Fruit fly (Drosophila melanogaster) whole organism, embryonic: Measurements from ENCODE around the gene Gcn5.
A peak's percentile ranks its signal among the peaks of the same experiment; 100 is the strongest.

Experiments used
- Ada2b ChIP-seq: fragments of 200-800 bp; sonication (Bioruptor generic); IDR thresholded peaks from 2 replicates; pipeline ENCODE4 v1.3.6; 2022; ENCODE audit warnings: missing biosample characterization, missing genetic modification characterization
- Adf1 ChIP-seq: fragments of 200-800 bp; sonication (Bioruptor generic); IDR thresholded peaks from 2 replicates; pipeline ENCODE4 v1.3.6; 2022; ENCODE audit warnings: missing biosample characterization, missing genetic modification characterization
- Antp ChIP-seq: fragments of 200-800 bp; sonication (Bioruptor generic); optimal IDR thresholded peaks from 3 replicates; lab custom pipeline; 2016; ENCODE audit warnings: missing biosample characterization, missing genetic modification characterization
- B-H2 ChIP-seq: fragments of 200-800 bp; sonication (Bioruptor generic); optimal IDR thresholded peaks from 2 replicates; lab custom pipeline; 2018; ENCODE audit warnings: missing biosample characterization, mild to moderate bottlenecking, missing genetic modification characterization
- Bgb ChIP-seq: fragments of 200-800 bp; sonication (Bioruptor generic); IDR thresholded peaks from 2 replicates; pipeline ENCODE4 v1.3.6; 2022; ENCODE audit warnings: missing biosample characterization, missing genetic modification characterization; ENCODE audit not compliant: partially characterized antibody
- CG11504 ChIP-seq: fragments of 200-800 bp; sonication (Bioruptor generic); optimal IDR thresholded peaks from 3 replicates; lab custom pipeline; 2019; ENCODE audit warnings: missing biosample characterization, mild to moderate bottlenecking, missing genetic modification characterization, moderate library complexity
- CG11696 ChIP-seq: fragments of 200-800 bp; sonication (Bioruptor generic); IDR thresholded peaks from 2 replicates; pipeline ENCODE4 v1.3.6; 2022; ENCODE audit warnings: missing biosample characterization, missing genetic modification characterization
- CG12391 ChIP-seq: fragments of 200-800 bp; sonication (Bioruptor generic); optimal IDR thresholded peaks from 3 replicates; lab custom pipeline; 2018; ENCODE audit warnings: missing biosample characterization, mild to moderate bottlenecking, missing genetic modification characterization, moderate library complexity
- CG13775 ChIP-seq: fragments of 200-800 bp; sonication (Bioruptor generic); optimal IDR thresholded peaks from 3 replicates; lab custom pipeline; 2017; ENCODE audit warnings: missing biosample characterization, mild to moderate bottlenecking, missing genetic modification characterization
- CG15514 ChIP-seq: fragments of 200-800 bp; sonication (Bioruptor generic); optimal IDR thresholded peaks from 3 replicates; lab custom pipeline; 2017; ENCODE audit warnings: missing biosample characterization, missing genetic modification characterization, mild to moderate bottlenecking, moderate library complexity, missing genetic modification reagents
- CG1647 ChIP-seq: fragments of 200-800 bp; sonication (Bioruptor generic); optimal IDR thresholded peaks from 3 replicates; lab custom pipeline; 2016; ENCODE audit warnings: missing biosample characterization, missing genetic modification characterization
- CG2202 ChIP-seq: fragments of 200-800 bp; sonication (Bioruptor generic); optimal IDR thresholded peaks from 2 replicates; lab custom pipeline; 2018; ENCODE audit warnings: missing biosample characterization, mild to moderate bottlenecking, missing genetic modification characterization
- CG42726 ChIP-seq: fragments of 200-800 bp; sonication (Bioruptor generic); IDR thresholded peaks from 2 replicates; pipeline ENCODE4 v1.3.6; 2022; ENCODE audit warnings: missing biosample characterization, missing genetic modification characterization; ENCODE audit not compliant: partially characterized antibody
- CG5180 ChIP-seq: fragments of 200-800 bp; sonication (Bioruptor generic); optimal IDR thresholded peaks from 3 replicates; lab custom pipeline; 2017; ENCODE audit warnings: missing biosample characterization, missing genetic modification characterization, mild to moderate bottlenecking, moderate library complexity, missing genetic modification reagents
- CG6175 ChIP-seq: fragments of 200-800 bp; sonication (Bioruptor generic); IDR thresholded peaks from 3 replicates; pipeline ENCODE4 v1.3.6; 2022; ENCODE audit warnings: missing biosample characterization, missing genetic modification characterization
- CG6689 ChIP-seq: fragments of 200-800 bp; sonication (Bioruptor generic); IDR thresholded peaks from 2 replicates; pipeline ENCODE4 v1.3.6; 2022; ENCODE audit warnings: missing biosample characterization, missing genetic modification characterization
- CG9215 ChIP-seq: fragments of 200-800 bp; sonication (Bioruptor generic); IDR thresholded peaks from 2 replicates; pipeline ENCODE4 v1.3.6; 2022; ENCODE audit warnings: missing biosample characterization, missing genetic modification characterization
- Chrac-16 ChIP-seq: fragments of 200-800 bp; sonication (Bioruptor generic); optimal IDR thresholded peaks from 3 replicates; lab custom pipeline; 2016; ENCODE audit warnings: missing biosample characterization, missing genetic modification characterization
- Deaf1 ChIP-seq: fragments of 200-800 bp; optimal IDR thresholded peaks from 3 replicates; lab custom pipeline; 2019; ENCODE audit warnings: missing biosample characterization, mild to moderate bottlenecking, missing genetic modification characterization, moderate library complexity
- Dip2 ChIP-seq: fragments of 200-800 bp; sonication (Bioruptor generic); IDR thresholded peaks from 2 replicates; pipeline ENCODE4 v1.3.6; 2022; ENCODE audit warnings: missing biosample characterization, missing genetic modification characterization
- Drgx ChIP-seq: fragments of 200-800 bp; sonication (Bioruptor generic); IDR thresholded peaks from 2 replicates; pipeline ENCODE4 v1.3.6; 2022; ENCODE audit warnings: missing biosample characterization, missing genetic modification characterization
- E2f2 ChIP-seq: fragments of 200-800 bp; sonication (Bioruptor generic); IDR thresholded peaks from 2 replicates; pipeline ENCODE4 v1.3.6; 2022; ENCODE audit warnings: missing biosample characterization, missing genetic modification characterization
- HLH3B ChIP-seq: fragments of 200-800 bp; sonication (Bioruptor generic); IDR thresholded peaks from 2 replicates; pipeline ENCODE4 v1.3.6; 2022; ENCODE audit warnings: missing biosample characterization, missing genetic modification characterization
- MBD-R2 ChIP-seq: fragments of 200-800 bp; sonication (Bioruptor generic); IDR thresholded peaks from 2 replicates; pipeline ENCODE4 v1.3.6; 2022; ENCODE audit warnings: missing biosample characterization, missing genetic modification characterization
- MTF-1 ChIP-seq: fragments of 200-800 bp; sonication (Bioruptor generic); optimal IDR thresholded peaks from 2 replicates; lab custom pipeline; 2018; ENCODE audit warnings: missing biosample characterization, mild to moderate bottlenecking, missing genetic modification characterization, borderline replicate concordance
- Med ChIP-seq: fragments of 200-800 bp; sonication (Bioruptor generic); peaks from one replicate; lab custom pipeline; 2016; ENCODE audit warnings: missing biosample characterization, missing genetic modification characterization, mild to moderate bottlenecking, inconsistent platforms, moderate library complexity
- NC2β ChIP-seq: fragments of 200-800 bp; sonication (Bioruptor generic); optimal IDR thresholded peaks from 2 replicates; lab custom pipeline; 2016; ENCODE audit warnings: missing biosample characterization, missing genetic modification characterization
- Rfx ChIP-seq: fragments of 200-800 bp; sonication (Bioruptor generic); IDR thresholded peaks from 2 replicates; pipeline ENCODE4 v1.3.6; 2022; ENCODE audit warnings: missing biosample characterization, missing genetic modification characterization
- Sin3A ChIP-seq: fragments of >200 bp; optimal IDR thresholded peaks from 2 replicates; lab custom pipeline; 2018
- Xrp1 ChIP-seq: fragments of 200-800 bp; sonication (Bioruptor generic); IDR thresholded peaks from 2 replicates; pipeline ENCODE4 v1.3.6; 2022; ENCODE audit warnings: missing biosample characterization, missing genetic modification characterization
- ara ChIP-seq: fragments of 200-800 bp; sonication (Bioruptor generic); IDR thresholded peaks from 2 replicates; pipeline ENCODE4 v1.3.6; 2022; ENCODE audit warnings: missing biosample characterization, missing genetic modification characterization
- dmrt99B ChIP-seq: fragments of 200-800 bp; sonication (Bioruptor generic); optimal IDR thresholded peaks from 2 replicates; lab custom pipeline; 2018; ENCODE audit warnings: missing biosample characterization, mild to moderate bottlenecking, missing genetic modification characterization, moderate library complexity
- eyg ChIP-seq: fragments of 200-800 bp; sonication (Bioruptor generic); optimal IDR thresholded peaks from 3 replicates; lab custom pipeline; 2016; ENCODE audit warnings: missing biosample characterization, missing genetic modification characterization
- fd3F ChIP-seq: fragments of 200-800 bp; sonication (Bioruptor generic); optimal IDR thresholded peaks from 2 replicates; lab custom pipeline; 2018; ENCODE audit warnings: missing biosample characterization, mild to moderate bottlenecking, missing genetic modification characterization, moderate library complexity
- hbn ChIP-seq: fragments of 200-800 bp; sonication (Bioruptor generic); IDR thresholded peaks from 2 replicates; pipeline ENCODE4 v1.3.6; 2022; ENCODE audit warnings: missing biosample characterization, missing genetic modification characterization; ENCODE audit not compliant: partially characterized antibody
- nerfin-2 ChIP-seq: fragments of 200-800 bp; sonication (Bioruptor generic); IDR thresholded peaks from 2 replicates; pipeline ENCODE4 v1.3.6; 2022; ENCODE audit warnings: missing biosample characterization, missing genetic modification characterization; ENCODE audit not compliant: partially characterized antibody
- pan ChIP-seq, 4 experiments: fragments of >200 bp in 3 of 4; fragments of 200-800 bp in 1 of 4; sonication (Bioruptor generic) in 1 of 4; optimal IDR thresholded peaks in 3 of 4; IDR thresholded peaks in 1 of 4; 2 replicates each; pipeline versions ENCODE4 v1.3.6 to Lab custom; 2017 to 2022; ENCODE audit warnings: missing biosample characterization in 2 of 4, missing genetic modification characterization in 2 of 4, mixed read lengths in 1 of 4
- pfk ChIP-seq: fragments of 200-800 bp; sonication (Bioruptor generic); optimal IDR thresholded peaks from 2 replicates; lab custom pipeline; 2018; ENCODE audit warnings: missing biosample characterization, mild to moderate bottlenecking, missing genetic modification characterization, moderate library complexity
- row ChIP-seq: fragments of 200-800 bp; sonication (Bioruptor generic); IDR thresholded peaks from 3 replicates; pipeline ENCODE4 v1.3.6; 2022; ENCODE audit warnings: missing biosample characterization, missing genetic modification characterization
- sens ChIP-seq: fragments of 200-800 bp; sonication (Bioruptor generic); peaks from one replicate; lab custom pipeline; 2016; ENCODE audit warnings: missing biosample characterization, missing genetic modification characterization
- sim ChIP-seq: fragments of 200-800 bp; sonication (Bioruptor generic); IDR thresholded peaks from 2 replicates; pipeline ENCODE4 v1.3.6; 2022; ENCODE audit warnings: missing biosample characterization, missing genetic modification characterization
- sisA ChIP-seq: fragments of 200-800 bp; sonication (Bioruptor generic); IDR thresholded peaks from 2 replicates; pipeline ENCODE4 v1.3.6; 2022; ENCODE audit warnings: missing biosample characterization, missing genetic modification characterization
- slbo ChIP-seq: fragments of 200-800 bp; sonication (Bioruptor generic); IDR thresholded peaks from 2 replicates; pipeline ENCODE4 v1.3.6; 2022; ENCODE audit warnings: missing biosample characterization, missing genetic modification characterization
- so ChIP-seq: fragments of 200-800 bp; sonication (Bioruptor generic); IDR thresholded peaks from 3 replicates; pipeline ENCODE4 v1.3.6; 2022; ENCODE audit warnings: missing biosample characterization, missing genetic modification characterization
- sob ChIP-seq: fragments of 200-800 bp; sonication (Bioruptor generic); IDR thresholded peaks from 2 replicates; pipeline ENCODE4 v1.3.6; 2022; ENCODE audit warnings: missing biosample characterization, missing genetic modification characterization
- stc ChIP-seq: fragments of 200-800 bp; sonication (Bioruptor generic); IDR thresholded peaks from 2 replicates; pipeline ENCODE4 v1.3.6; 2022; ENCODE audit warnings: missing biosample characterization, missing genetic modification characterization
- tll ChIP-seq, 2 experiments: fragments of 200-800 bp in 1 of 2; fragments of >200 bp in 1 of 2; sonication (Bioruptor generic) in 1 of 2; optimal IDR thresholded peaks; 2 replicates each; lab custom pipeline; 2017 to 2019; ENCODE audit warnings: missing biosample characterization in 2 of 2, missing genetic modification characterization in 2 of 2, mild to moderate bottlenecking in 1 of 2, moderate library complexity in 1 of 2
- twi ChIP-seq: fragments of 200-800 bp; optimal IDR thresholded peaks from 2 replicates; lab custom pipeline; 2019; ENCODE audit warnings: missing biosample characterization, mild to moderate bottlenecking, missing genetic modification characterization, moderate library complexity
- z ChIP-seq: fragments of 200-800 bp; sonication (Bioruptor generic); IDR thresholded peaks from 3 replicates; pipeline ENCODE4 v1.3.6; 2022; ENCODE audit warnings: missing biosample characterization, missing genetic modification characterization

The Gcn5 gene

DNA sequence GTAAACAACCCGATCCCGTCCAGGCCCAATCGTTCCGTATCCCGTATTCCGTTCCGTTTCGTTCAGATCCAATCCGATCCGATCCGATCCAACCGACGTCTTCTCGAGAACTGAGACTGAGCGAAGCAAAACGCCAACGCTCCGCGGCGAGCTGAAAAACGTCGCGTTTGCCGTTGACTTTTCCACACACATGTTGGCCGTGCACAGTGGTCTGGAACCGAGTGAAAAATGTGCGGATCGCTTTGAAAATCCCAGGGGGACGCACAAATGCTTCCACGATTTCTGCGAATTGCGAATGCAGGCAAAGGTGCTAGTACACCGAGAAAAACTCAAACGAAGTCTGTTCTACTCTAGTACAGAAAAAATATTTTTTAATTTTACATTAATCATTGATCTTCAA is 38.9 kb downstream of the Gcn5 start, which contains the start of gene CG10663 (continued):
- TF ChIP-seq fd3F = no peak
- TF ChIP-seq CG6689 (GFP tag; lab: Robert Waterston, UW) = peak; percentile 14; the same call in 1 of the 2 replicates
- TF ChIP-seq row (GFP tag; lab: Robert Waterston, UW) = peak; percentile 72
- TF ChIP-seq pan (optimal IDR thresholded peaks at IDR 0.05; lab: Kevin White, UChicago) = no peak
- TF ChIP-seq pan (GFP tag; optimal IDR thresholded peaks at IDR 0.05 in 1 of 2, IDR thresholded peaks at IDR 0.05 in 1 of 2) = peak in 1 of 2 experiments; percentile 32
- peak; percentile 96 for TF ChIP-seq twi
- TF ChIP-seq Sin3A (lab: Kevin White, UChicago) = no peak
- TF ChIP-seq ara (GFP tag; lab: Robert Waterston, UW) = peak; percentile 38; the same call in 1 of the 2 replicates
- peak; percentile 52; the same call in 1 of the 2 replicates for TF ChIP-seq Adf1 (GFP tag; lab: Robert Waterston, UW)
- TF ChIP-seq Bgb = peak; percentile 41; the same call in 1 of the 2 replicates
- TF ChIP-seq slbo (GFP tag; lab: Robert Waterston, UW) = peak; percentile 42
- TF ChIP-seq z = 0 out of 3 replicates have a peak, but pooled peaks have one; percentile 48
- 0 out of 3 replicates have a peak, but pooled peaks have one; percentile 15 for TF ChIP-seq CG6175 (GFP tag; lab: Robert Waterston, UW)
- TF ChIP-seq sim (GFP tag; lab: Robert Waterston, UW) = 0 out of 2 replicates have a peak, but pooled peaks have one; percentile 54
- peak; percentile 85 for TF ChIP-seq CG11504 (tag; lab: Kevin White, UChicago)
- 0 out of 2 replicates have a peak, but pooled peaks have one; percentile 10 for TF ChIP-seq MBD-R2
- TF ChIP-seq Dip2 (GFP tag; lab: Robert Waterston, UW) = no peak
- 0 out of 2 replicates have a peak, but pooled peaks have one; percentile 13 for TF ChIP-seq CG42726
- TF ChIP-seq pfk (GFP tag; lab: Kevin White, UChicago) = peak; percentile 94
- TF ChIP-seq CG2202 (tag; lab: Kevin White, UChicago) = peak; percentile 3
- peak; percentile 87 for TF ChIP-seq Med
- TF ChIP-seq eyg (GFP tag; lab: Kevin White, UChicago) = peak; percentile 8
- no peak for TF ChIP-seq hbn (GFP tag; lab: Robert Waterston, UW)
- peak; percentile 24; the same call in 1 of the 2 replicates for TF ChIP-seq E2f2 (GFP tag; lab: Robert Waterston, UW)
- TF ChIP-seq CG15514 (GFP tag; lab: Kevin White, UChicago) = peak; percentile 12
- no peak for TF ChIP-seq CG1647
- 0 out of 2 replicates have a peak, but pooled peaks have one; percentile 2 for TF ChIP-seq CG11696 (GFP tag; lab: Robert Waterston, UW)
- TF ChIP-seq dmrt99B (tag; lab: Kevin White, UChicago) = peak; percentile 18
- TF ChIP-seq nerfin-2 (GFP tag; lab: Robert Waterston, UW) = peak; percentile 45; the same call in 1 of the 2 replicates
- TF ChIP-seq sob (GFP tag; lab: Robert Waterston, UW) = 0 out of 2 replicates have a peak, but pooled peaks have one; percentile 18
- TF ChIP-seq HLH3B (GFP tag; lab: Robert Waterston, UW) = peak; percentile 45
- TF ChIP-seq Rfx (GFP tag; lab: Robert Waterston, UW) = peak; percentile 45; the same call in 1 of the 2 replicates
- TF ChIP-seq B-H2 (GFP tag; lab: Kevin White, UChicago) = no peak
- TF ChIP-seq tll (GFP tag; optimal IDR thresholded peaks at IDR 0.05; lab: Kevin White, UChicago) = peak in 1 of 2 experiments; percentile 79
- peak; percentile 81 for TF ChIP-seq Deaf1
- TF ChIP-seq stc (GFP tag; lab: Robert Waterston, UW) = peak; percentile 30; the same call in 1 of the 2 replicates
- 0 out of 2 replicates have a peak, but pooled peaks have one; percentile 22 for TF ChIP-seq Xrp1
- peak; percentile 28 for TF ChIP-seq Ada2b (GFP tag; lab: Robert Waterston, UW)
- TF ChIP-seq Chrac-16 (GFP tag; lab: Kevin White, UChicago) = peak; percentile 6
- 0 out of 2 replicates have a peak, but pooled peaks have one; percentile 5 for TF ChIP-seq sisA (GFP tag; lab: Robert Waterston, UW)
- peak; percentile 80 for TF ChIP-seq sens (GFP tag; lab: Kevin White, UChicago)
- no peak for TF ChIP-seq NC2β (GFP tag; lab: Kevin White, UChicago)
- TF ChIP-seq MTF-1 = peak; percentile 14
- no peak for TF ChIP-seq CG9215 (GFP tag; lab: Robert Waterston, UW)
- TF ChIP-seq Antp (GFP tag; lab: Kevin White, UChicago) = peak; percentile 22
- TF ChIP-seq Drgx (GFP tag; lab: Robert Waterston, UW) = peak; percentile 15; the same call in 1 of the 2 replicates
- no peak for TF ChIP-seq CG13775 (GFP tag; lab: Kevin White, UChicago)
- TF ChIP-seq CG5180 = peak; percentile 81
- TF ChIP-seq CG12391 (tag; lab: Kevin White, UChicago) = peak; percentile 11
- TF ChIP-seq so (GFP tag; lab: Robert Waterston, UW) = peak; percentile 34; the same call in 1 of the 3 replicates
